Worm (Caenorhabditis elegans) whole organism, L4/young adult: ENCODE results near the gene F55D10.4.

Experiments used
- W03F9.2 ChIP-seq: fragments of 150-350 bp; optimal IDR thresholded peaks from 2 replicates; lab custom pipeline; 2014; ENCODE audit warnings: missing biosample characterization, missing genetic modification characterization
- dao-5 ChIP-seq: sonication (generic microtip); optimal IDR thresholded peaks from 2 replicates; lab custom pipeline; 2016; ENCODE audit warnings: missing genotype, missing genetic modification characterization, moderate library complexity, missing compliant biosample characterization
- him-1 ChIP-seq: sonication (generic microtip); optimal IDR thresholded peaks from 2 replicates; lab custom pipeline; 2016; ENCODE audit warnings: missing genotype, missing genetic modification reagents, missing genetic modification characterization, missing compliant biosample characterization

DNA sequence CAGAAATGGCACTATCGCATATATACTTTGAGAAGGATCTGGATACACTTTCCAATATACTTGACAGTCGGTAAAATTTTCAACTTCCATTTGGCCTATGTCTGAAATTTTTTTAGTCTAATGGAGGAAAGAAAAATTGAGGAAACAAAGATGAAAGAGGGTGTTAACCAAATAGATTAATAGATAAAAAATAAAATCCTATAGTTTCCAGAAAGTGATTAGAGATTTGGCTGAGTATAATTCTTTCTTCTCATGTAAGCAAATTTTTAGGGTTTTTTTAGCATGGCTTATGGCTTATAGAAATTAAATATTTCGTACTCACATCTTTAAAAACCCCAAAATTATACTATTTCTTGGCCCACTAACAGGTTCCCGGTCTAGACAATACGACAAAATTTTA lies 49.4 kb upstream of the F55D10.4 start, which contains the start of gene npr-1:
- TF ChIP-seq dao-5 (tag; lab: Kevin White, UChicago) (no peak), him-1 (tag; lab: Kevin White, UChicago) (no peak), W03F9.2 (tag; lab: Kevin White, UChicago) (no peak)
